Fruit fly (Drosophila melanogaster) whole organism, embryonic: ENCODE measurements around the gene Son.

Source experiments
- Awh ChIP-seq: fragments of 200-800 bp; sonication (Bioruptor generic); IDR thresholded peaks from 2 replicates; pipeline ENCODE4, ENCODE4 v1.3.6; 2022; ENCODE audit warnings: missing biosample characterization, missing genetic modification characterization
- Bgb ChIP-seq: fragments of 200-800 bp; sonication (Bioruptor generic); IDR thresholded peaks from 2 replicates; pipeline ENCODE4 v1.3.6; 2022; ENCODE audit warnings: missing biosample characterization, missing genetic modification characterization; ENCODE audit not compliant: partially characterized antibody
- CG10431 ChIP-seq: fragments of 200-800 bp; sonication (Bioruptor generic); optimal IDR thresholded peaks from 3 replicates; lab custom pipeline; 2018; ENCODE audit warnings: missing biosample characterization, mild to moderate bottlenecking, missing genetic modification characterization
- CG11456 ChIP-seq: fragments of 200-800 bp; sonication (Bioruptor generic); IDR thresholded peaks from 3 replicates; pipeline ENCODE4 v1.3.6; 2022; ENCODE audit warnings: missing biosample characterization, missing genetic modification characterization
- CG11723 ChIP-seq: fragments of 200-800 bp; sonication (Bioruptor generic); optimal IDR thresholded peaks from 2 replicates; lab custom pipeline; 2017; ENCODE audit warnings: missing biosample characterization, mild to moderate bottlenecking, missing genetic modification characterization
- CG16813 ChIP-seq: fragments of 200-800 bp; sonication (Bioruptor generic); IDR thresholded peaks from 3 replicates; pipeline ENCODE4 v1.3.6; 2022; ENCODE audit warnings: missing biosample characterization, missing genetic modification characterization; ENCODE audit not compliant: partially characterized antibody
- CG18262 ChIP-seq: fragments of 200-800 bp; optimal IDR thresholded peaks from 3 replicates; lab custom pipeline; 2019; ENCODE audit warnings: missing biosample characterization, mild to moderate bottlenecking, missing genetic modification characterization, moderate library complexity
- CG2116 ChIP-seq: fragments of 200-800 bp; sonication (Bioruptor generic); optimal IDR thresholded peaks from 3 replicates; lab custom pipeline; 2018; ENCODE audit warnings: missing biosample characterization, mild to moderate bottlenecking, missing genetic modification characterization
- CG2202 ChIP-seq: fragments of 200-800 bp; sonication (Bioruptor generic); optimal IDR thresholded peaks from 2 replicates; lab custom pipeline; 2018; ENCODE audit warnings: missing biosample characterization, mild to moderate bottlenecking, missing genetic modification characterization
- CG30403 ChIP-seq: fragments of 200-800 bp; sonication (Bioruptor generic); optimal IDR thresholded peaks from 3 replicates; lab custom pipeline; 2016; ENCODE audit warnings: missing biosample characterization, missing genetic modification characterization
- CG32767 ChIP-seq: fragments of 200-800 bp; sonication (Bioruptor generic); IDR thresholded peaks from 2 replicates; pipeline ENCODE4 v1.3.6; 2022; ENCODE audit warnings: missing biosample characterization, missing genetic modification characterization
- CG42726 ChIP-seq: fragments of 200-800 bp; sonication (Bioruptor generic); IDR thresholded peaks from 2 replicates; pipeline ENCODE4 v1.3.6; 2022; ENCODE audit warnings: missing biosample characterization, missing genetic modification characterization; ENCODE audit not compliant: partially characterized antibody
- CG4328 ChIP-seq: fragments of 200-800 bp; sonication (Bioruptor generic); optimal IDR thresholded peaks from 3 replicates; lab custom pipeline; 2017; ENCODE audit warnings: missing biosample characterization, missing genetic modification reagents, missing genetic modification characterization
- CG6654 ChIP-seq: fragments of 200-800 bp; sonication (Bioruptor generic); optimal IDR thresholded peaks from 2 replicates; lab custom pipeline; 2017; ENCODE audit warnings: missing biosample characterization, mild to moderate bottlenecking, missing genetic modification characterization
- CG7963 ChIP-seq: fragments of 200-800 bp; sonication (Bioruptor generic); IDR thresholded peaks from 3 replicates; pipeline ENCODE4 v1.3.6; 2022; ENCODE audit warnings: missing biosample characterization, missing genetic modification characterization; ENCODE audit not compliant: partially characterized antibody
- CG8478 ChIP-seq: fragments of >200 bp; optimal IDR thresholded peaks from 2 replicates; lab custom pipeline; 2018
- CoRest ChIP-seq: fragments of 200-800 bp; sonication (Bioruptor generic); optimal IDR thresholded peaks from 3 replicates; lab custom pipeline; 2018; ENCODE audit warnings: missing biosample characterization, mild to moderate bottlenecking, missing genetic modification characterization, moderate library complexity
- D19B ChIP-seq: fragments of 200-800 bp; sonication (Bioruptor generic); optimal IDR thresholded peaks from 2 replicates; lab custom pipeline; 2017; ENCODE audit warnings: missing biosample characterization, mild to moderate bottlenecking, missing genetic modification characterization
- Dll ChIP-seq: fragments of 200-800 bp; sonication (Bioruptor generic); IDR thresholded peaks from 4 replicates; pipeline ENCODE4 v1.3.6; 2022; ENCODE audit warnings: missing biosample characterization, missing genetic modification characterization; ENCODE audit not compliant: partially characterized antibody
- Drgx ChIP-seq: fragments of 200-800 bp; sonication (Bioruptor generic); IDR thresholded peaks from 2 replicates; pipeline ENCODE4 v1.3.6; 2022; ENCODE audit warnings: missing biosample characterization, missing genetic modification characterization
- HLH4C ChIP-seq: fragments of 200-800 bp; sonication (Bioruptor generic); IDR thresholded peaks from 3 replicates; pipeline ENCODE4 v1.3.6; 2022; ENCODE audit warnings: missing biosample characterization, missing genetic modification characterization; ENCODE audit not compliant: partially characterized antibody
- Hr51 ChIP-seq, 2 experiments: fragments of 200-800 bp; sonication (Bioruptor generic); optimal IDR thresholded peaks; 2 replicates in 1 of 2; 3 replicates in 1 of 2; lab custom pipeline; 2016 to 2018; ENCODE audit warnings: missing biosample characterization in 2 of 2, missing genetic modification characterization in 2 of 2, mild to moderate bottlenecking in 1 of 2, moderate library complexity in 1 of 2
- MTF-1 ChIP-seq: fragments of 200-800 bp; sonication (Bioruptor generic); optimal IDR thresholded peaks from 2 replicates; lab custom pipeline; 2018; ENCODE audit warnings: missing biosample characterization, mild to moderate bottlenecking, missing genetic modification characterization, borderline replicate concordance
- Mad ChIP-seq: fragments of 200-800 bp; sonication (Bioruptor generic); optimal IDR thresholded peaks from 2 replicates; lab custom pipeline; 2016; ENCODE audit warnings: missing biosample characterization, missing genetic modification characterization
- Med ChIP-seq: fragments of 200-800 bp; sonication (Bioruptor generic); peaks from one replicate; lab custom pipeline; 2016; ENCODE audit warnings: missing biosample characterization, missing genetic modification characterization, mild to moderate bottlenecking, inconsistent platforms, moderate library complexity
- Pdp1 ChIP-seq, 2 experiments: fragments of 200-800 bp; sonication (Bioruptor generic); optimal IDR thresholded peaks; 3 replicates each; lab custom pipeline; 2016; ENCODE audit warnings: missing biosample characterization in 2 of 2, missing genetic modification characterization in 2 of 2, mild to moderate bottlenecking in 1 of 2, moderate library complexity in 1 of 2
- Rx ChIP-seq: fragments of 200-800 bp; sonication (Bioruptor generic); IDR thresholded peaks from 2 replicates; pipeline ENCODE4 v1.3.6; 2022; ENCODE audit warnings: missing biosample characterization, missing genetic modification characterization
- Scr ChIP-seq: fragments of 200-800 bp; sonication (Bioruptor generic); IDR thresholded peaks from 2 replicates; pipeline ENCODE4 v1.3.6; 2022; ENCODE audit warnings: missing biosample characterization, missing genetic modification characterization; ENCODE audit not compliant: partially characterized antibody
- al ChIP-seq: fragments of 200-800 bp; sonication (Bioruptor generic); IDR thresholded peaks from 2 replicates; pipeline ENCODE4 v1.3.6; 2022; ENCODE audit warnings: missing biosample characterization, missing genetic modification characterization
- aop ChIP-seq: fragments of 200-800 bp; sonication (Bioruptor generic); IDR thresholded peaks from 2 replicates; pipeline ENCODE4 v1.3.6; 2022; ENCODE audit warnings: missing biosample characterization, missing genetic modification characterization
- az2 ChIP-seq: fragments of 200-800 bp; sonication (Bioruptor generic); optimal IDR thresholded peaks from 3 replicates; lab custom pipeline; 2016; ENCODE audit warnings: missing biosample characterization, missing genetic modification characterization
- eve ChIP-seq, 2 experiments: fragments of >200 bp; optimal IDR thresholded peaks; 2 replicates each; lab custom pipeline; 2017; ENCODE audit warnings: missing biosample characterization in 2 of 2, missing genetic modification characterization in 2 of 2
- grn ChIP-seq: fragments of 200-800 bp; sonication (Bioruptor generic); optimal IDR thresholded peaks from 3 replicates; lab custom pipeline; 2017; ENCODE audit warnings: missing biosample characterization, missing genetic modification characterization
- hb ChIP-seq: fragments of 200-800 bp; sonication (Bioruptor generic); IDR thresholded peaks from 3 replicates; pipeline ENCODE4 v1.3.6; 2022; ENCODE audit warnings: missing biosample characterization, missing genetic modification characterization; ENCODE audit not compliant: partially characterized antibody
- kay ChIP-seq: fragments of 200-800 bp; sonication (Bioruptor generic); optimal IDR thresholded peaks from 2 replicates; lab custom pipeline; 2016; ENCODE audit warnings: missing biosample characterization, missing genetic modification characterization
- nerfin-1 ChIP-seq: fragments of 200-800 bp; sonication (Bioruptor generic); optimal IDR thresholded peaks from 3 replicates; lab custom pipeline; 2019; ENCODE audit warnings: missing biosample characterization, mild to moderate bottlenecking, missing genetic modification characterization, moderate library complexity
- oc ChIP-seq: fragments of 200-800 bp; sonication (Bioruptor generic); optimal IDR thresholded peaks from 2 replicates; lab custom pipeline; 2018; ENCODE audit warnings: missing biosample characterization, mild to moderate bottlenecking, missing genetic modification characterization, moderate library complexity
- odd ChIP-seq: fragments of 200-800 bp; sonication (Bioruptor generic); optimal IDR thresholded peaks from 2 replicates; lab custom pipeline; 2017; ENCODE audit warnings: missing biosample characterization, mild to moderate bottlenecking, missing genetic modification characterization
- otp ChIP-seq: fragments of 200-800 bp; sonication (Bioruptor generic); IDR thresholded peaks from 3 replicates; pipeline ENCODE4, ENCODE4 v1.3.6; 2022; ENCODE audit warnings: missing biosample characterization, missing genetic modification characterization
- phol ChIP-seq: fragments of 200-800 bp; sonication (Bioruptor generic); optimal IDR thresholded peaks from 3 replicates; lab custom pipeline; 2018; ENCODE audit warnings: missing biosample characterization, mild to moderate bottlenecking, missing genetic modification characterization, moderate library complexity
- pnt ChIP-seq: fragments of 200-800 bp; sonication (Bioruptor generic); optimal IDR thresholded peaks from 3 replicates; lab custom pipeline; 2016; ENCODE audit warnings: missing biosample characterization, missing genetic modification characterization
- sens ChIP-seq: fragments of 200-800 bp; sonication (Bioruptor generic); peaks from one replicate; lab custom pipeline; 2016; ENCODE audit warnings: missing biosample characterization, missing genetic modification characterization
- tll ChIP-seq, 2 experiments: fragments of 200-800 bp in 1 of 2; fragments of >200 bp in 1 of 2; sonication (Bioruptor generic) in 1 of 2; optimal IDR thresholded peaks; 2 replicates each; lab custom pipeline; 2017 to 2019; ENCODE audit warnings: missing biosample characterization in 2 of 2, missing genetic modification characterization in 2 of 2, mild to moderate bottlenecking in 1 of 2, moderate library complexity in 1 of 2
- tup ChIP-seq: fragments of 200-800 bp; sonication (Bioruptor generic); optimal IDR thresholded peaks from 2 replicates; lab custom pipeline; 2016; ENCODE audit warnings: missing biosample characterization, mild to moderate bottlenecking, missing genetic modification characterization, moderate library complexity
- unpg ChIP-seq: fragments of 200-800 bp; sonication (Bioruptor generic); optimal IDR thresholded peaks from 3 replicates; lab custom pipeline; 2018; ENCODE audit warnings: missing biosample characterization, mild to moderate bottlenecking, missing genetic modification characterization, moderate library complexity
- usp ChIP-seq: fragments of >200 bp; optimal IDR thresholded peaks from 2 replicates; lab custom pipeline; 2017; ENCODE audit warnings: missing biosample characterization, missing genetic modification characterization
- vfl ChIP-seq: fragments of 200-800 bp; sonication (Bioruptor generic); optimal IDR thresholded peaks from 2 replicates; lab custom pipeline; 2016; ENCODE audit warnings: missing biosample characterization, missing genetic modification characterization
- wdn ChIP-seq: fragments of 200-800 bp; sonication (Bioruptor generic); IDR thresholded peaks from 2 replicates; pipeline ENCODE4 v1.3.6; 2022; ENCODE audit warnings: missing biosample characterization, missing genetic modification characterization
- yki ChIP-seq: fragments of >200 bp; optimal IDR thresholded peaks from 3 replicates; lab custom pipeline; 2018

The Son gene

DNA sequence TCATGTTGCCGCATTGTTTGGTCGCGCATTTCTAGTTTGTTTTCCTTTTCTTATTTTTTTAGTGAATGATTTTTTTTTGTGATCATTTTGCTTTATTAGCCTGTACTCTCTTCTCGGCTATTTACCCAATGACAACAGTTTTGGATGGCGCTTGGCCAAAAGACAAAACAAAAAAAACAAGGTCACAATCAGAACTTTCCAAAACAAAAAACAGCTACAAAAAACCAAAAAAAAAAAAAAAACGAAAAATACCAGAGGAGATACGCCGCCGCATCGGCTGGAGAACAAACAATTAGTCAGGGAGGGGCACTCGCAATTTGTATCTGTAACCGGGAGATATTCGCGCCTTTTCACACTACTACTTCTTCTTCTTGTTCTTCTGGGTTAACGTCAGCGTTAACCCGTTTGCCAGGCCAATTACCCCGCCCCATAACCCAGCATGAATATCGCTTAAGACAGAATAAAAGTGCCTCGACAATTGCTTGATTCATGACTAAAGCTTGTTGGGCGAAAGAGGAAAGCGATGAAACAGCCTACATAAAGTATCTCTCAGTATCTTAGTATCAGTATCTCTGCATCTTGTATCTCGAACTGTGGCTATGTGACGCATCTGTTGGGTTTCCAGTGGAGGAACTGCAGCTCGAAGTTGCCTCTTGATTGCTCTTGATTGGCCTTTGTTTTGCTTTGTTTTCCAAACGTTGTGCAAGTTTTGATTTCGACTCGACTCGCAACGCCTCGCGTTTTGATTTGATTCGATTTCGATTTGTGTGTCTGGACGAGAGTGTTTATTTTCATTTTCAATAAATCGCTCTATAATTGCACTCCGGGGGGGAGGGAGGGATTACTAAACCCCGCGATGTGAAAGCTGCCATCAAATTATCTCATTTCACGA, 29.3 kb downstream of the Son start (continued):
- peak; percentile 11 for TF ChIP-seq oc (tag; lab: Kevin White, UChicago)
- no peak for TF ChIP-seq CG30403 (GFP tag; lab: Kevin White, UChicago)
- no peak for TF ChIP-seq al (GFP tag; lab: Robert Waterston, UW)
- TF ChIP-seq grn (GFP tag; lab: Kevin White, UChicago), result peak; percentile 46
- TF ChIP-seq phol (tag; lab: Kevin White, UChicago), result no peak
- no peak for TF ChIP-seq pnt
- TF ChIP-seq eve (GFP tag; optimal IDR thresholded peaks at IDR 0.05; lab: Kevin White, UChicago), result no peak
- TF ChIP-seq kay, result no peak
- no peak for TF ChIP-seq CG42726
- peak; percentile 14 for TF ChIP-seq Med (GFP tag; lab: Kevin White, UChicago)
- TF ChIP-seq vfl (GFP tag; lab: Kevin White, UChicago), result no peak
- no peak for TF ChIP-seq CoRest
- TF ChIP-seq odd (GFP tag; lab: Kevin White, UChicago), result no peak
- no peak for TF ChIP-seq az2 (GFP tag; lab: Kevin White, UChicago)
- TF ChIP-seq otp (GFP tag; lab: Robert Waterston, UW), result no peak
- TF ChIP-seq tll (GFP tag; optimal IDR thresholded peaks at IDR 0.05; lab: Kevin White, UChicago), result no peak
- no peak for TF ChIP-seq CG11723 (GFP tag; lab: Kevin White, UChicago)
- TF ChIP-seq aop, result no peak
- peak; percentile 90 for TF ChIP-seq Awh (GFP tag; lab: Robert Waterston, UW)
- TF ChIP-seq wdn (GFP tag; lab: Robert Waterston, UW), result no peak
- no peak for TF ChIP-seq CG10431 (GFP tag; lab: Kevin White, UChicago)
- TF ChIP-seq Hr51 (GFP tag; optimal IDR thresholded peaks at IDR 0.05; lab: Kevin White, UChicago), result no peak
- TF ChIP-seq CG6654 (GFP tag; lab: Kevin White, UChicago), result no peak
- TF ChIP-seq CG2116 (GFP tag; lab: Kevin White, UChicago), result no peak
- TF ChIP-seq usp (GFP tag; lab: Kevin White, UChicago), result no peak
- TF ChIP-seq CG2202 (tag; lab: Kevin White, UChicago), result no peak
- TF ChIP-seq CG18262 (tag; lab: Kevin White, UChicago), result no peak
- no peak for TF ChIP-seq CG11456
- no peak for TF ChIP-seq D19B (GFP tag; lab: Kevin White, UChicago)
- TF ChIP-seq tup (GFP tag; lab: Kevin White, UChicago), result no peak
- no peak for TF ChIP-seq nerfin-1 (tag; lab: Kevin White, UChicago)
- TF ChIP-seq sens (GFP tag; lab: Kevin White, UChicago), result peak; percentile 62
- no peak for TF ChIP-seq yki (lab: Kevin White, UChicago)
- TF ChIP-seq CG4328 (GFP tag; lab: Kevin White, UChicago), result no peak
- TF ChIP-seq Mad (GFP tag; lab: Kevin White, UChicago), result no peak
- TF ChIP-seq unpg (GFP tag; lab: Kevin White, UChicago), result no peak

DNA sequence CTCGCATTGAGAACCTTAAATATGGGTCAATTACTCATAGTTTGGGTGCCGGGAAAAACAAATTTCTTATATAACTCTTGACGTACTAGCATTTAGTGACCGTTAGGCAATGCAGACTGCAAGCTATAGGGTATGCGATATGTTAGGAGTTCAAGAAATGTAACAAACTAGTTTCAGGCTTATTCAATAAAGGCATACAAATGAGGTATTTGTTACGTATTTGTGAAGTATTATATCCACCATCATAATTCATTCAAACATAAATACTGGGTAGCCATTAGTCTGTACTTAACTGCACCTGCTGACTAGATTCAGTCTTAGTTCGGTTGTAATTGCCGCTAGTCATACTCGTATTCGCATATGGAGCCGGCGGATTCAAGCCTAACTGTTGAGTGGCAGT, 30.4 kb downstream of the Son start:
- TF ChIP-seq CG32767 (no peak), hb (0 out of 3 replicates have a peak, but pooled peaks have one; percentile 20), Pdp1 (GFP tag; optimal IDR thresholded peaks at IDR 0.05; lab: Kevin White, UChicago) (peak in 1 of 2 experiments; percentile 67), CG7963 (peak; percentile 58; the same call in 1 of the 3 replicates), CG8478 (lab: Kevin White, UChicago) (no peak), Rx (GFP tag; lab: Robert Waterston, UW) (no peak), CG16813 (GFP tag; lab: Robert Waterston, UW) (peak; percentile 60), Med (GFP tag; lab: Kevin White, UChicago) (peak; percentile 17), Scr (GFP tag; lab: Robert Waterston, UW) (peak; percentile 48; the same call in 1 of the 2 replicates), MTF-1 (GFP tag; lab: Kevin White, UChicago) (no peak), Drgx (GFP tag; lab: Robert Waterston, UW) (0 out of 2 replicates have a peak, but pooled peaks have one; percentile 15), Dll (GFP tag; lab: Robert Waterston, UW) (0 out of 4 replicates have a peak, but pooled peaks have one; percentile 19), Bgb (GFP tag; lab: Robert Waterston, UW) (peak; percentile 40; the same call in 1 of the 2 replicates), HLH4C (GFP tag; lab: Robert Waterston, UW) (peak; percentile 87)
